Fruit fly (Drosophila melanogaster) whole organism, embryonic: Measurements from ENCODE around the gene Snx6.
A peak's percentile ranks its signal among the peaks of the same experiment; 100 is the strongest.

Experiments
- Adf1 ChIP-seq: fragments of 200-800 bp; sonication (Bioruptor generic); IDR thresholded peaks from 2 replicates; pipeline ENCODE4 v1.3.6; 2022; ENCODE audit warnings: missing biosample characterization, missing genetic modification characterization
- Blimp-1 ChIP-seq: fragments of 200-800 bp; sonication (Bioruptor generic); optimal IDR thresholded peaks from 3 replicates; lab custom pipeline; 2018; ENCODE audit warnings: missing biosample characterization, missing genetic modification characterization, mild to moderate bottlenecking, moderate library complexity, missing genetic modification reagents
- C15 ChIP-seq: fragments of 200-800 bp; sonication (Bioruptor generic); IDR thresholded peaks from 3 replicates; pipeline ENCODE4 v1.3.6; 2022; ENCODE audit warnings: missing biosample characterization, missing genetic modification characterization
- CG10565 ChIP-seq: fragments of 200-800 bp; sonication (Bioruptor generic); optimal IDR thresholded peaks from 3 replicates; lab custom pipeline; 2016; ENCODE audit warnings: missing biosample characterization, mild to moderate bottlenecking, missing genetic modification characterization
- CG10959 ChIP-seq: fragments of 200-800 bp; sonication (Bioruptor generic); IDR thresholded peaks from 2 replicates; pipeline ENCODE4 v1.3.6; 2022; ENCODE audit warnings: missing biosample characterization, missing genetic modification characterization
- CG11456 ChIP-seq: fragments of 200-800 bp; sonication (Bioruptor generic); IDR thresholded peaks from 3 replicates; pipeline ENCODE4 v1.3.6; 2022; ENCODE audit warnings: missing biosample characterization, missing genetic modification characterization
- CG12104 ChIP-seq: fragments of 200-800 bp; sonication (Bioruptor generic); optimal IDR thresholded peaks from 3 replicates; lab custom pipeline; 2016; ENCODE audit warnings: missing biosample characterization, missing genetic modification characterization
- CG1233 ChIP-seq: fragments of 200-800 bp; sonication (Bioruptor generic); optimal IDR thresholded peaks from 4 replicates; lab custom pipeline; 2018; ENCODE audit warnings: missing biosample characterization, mild to moderate bottlenecking, missing genetic modification characterization
- CG12942 ChIP-seq: fragments of 200-800 bp; sonication (Bioruptor generic); optimal IDR thresholded peaks from 3 replicates; lab custom pipeline; 2016; ENCODE audit warnings: missing biosample characterization, missing genetic modification characterization
- CG15601 ChIP-seq: fragments of 200-800 bp; sonication (Bioruptor generic); optimal IDR thresholded peaks from 3 replicates; lab custom pipeline; 2019; ENCODE audit warnings: missing biosample characterization, mild to moderate bottlenecking, missing genetic modification characterization, moderate library complexity
- CG18476 ChIP-seq: fragments of 200-800 bp; sonication (Bioruptor generic); optimal IDR thresholded peaks from 2 replicates; lab custom pipeline; 2016; ENCODE audit warnings: missing biosample characterization, mild to moderate bottlenecking, missing genetic modification characterization
- CG18599 ChIP-seq: fragments of 200-800 bp; sonication (Bioruptor generic); optimal IDR thresholded peaks from 3 replicates; lab custom pipeline; 2017; ENCODE audit warnings: missing biosample characterization, missing genetic modification characterization, mild to moderate bottlenecking, moderate library complexity, missing genetic modification reagents
- CG2712 ChIP-seq: fragments of 200-800 bp; optimal IDR thresholded peaks from 3 replicates; lab custom pipeline; 2019; ENCODE audit warnings: missing biosample characterization, mild to moderate bottlenecking, missing genetic modification characterization, moderate library complexity
- CG30431 ChIP-seq: fragments of 200-800 bp; sonication (Bioruptor generic); optimal IDR thresholded peaks from 2 replicates; lab custom pipeline; 2017; ENCODE audit warnings: missing biosample characterization, missing genetic modification characterization
- CG31365 ChIP-seq: fragments of 200-800 bp; sonication (Bioruptor generic); optimal IDR thresholded peaks from 2 replicates; lab custom pipeline; 2018; ENCODE audit warnings: missing biosample characterization, mild to moderate bottlenecking, missing genetic modification characterization
- CG3407 ChIP-seq: fragments of 200-800 bp; sonication (Bioruptor generic); optimal IDR thresholded peaks from 2 replicates; lab custom pipeline; 2018; ENCODE audit warnings: missing biosample characterization, mild to moderate bottlenecking, missing genetic modification characterization
- CG34224 ChIP-seq: fragments of 200-800 bp; sonication (Bioruptor generic); IDR thresholded peaks from 3 replicates; pipeline ENCODE4 v1.3.6; 2022; ENCODE audit warnings: missing biosample characterization, missing genetic modification characterization; ENCODE audit not compliant: partially characterized antibody
- CG43689 ChIP-seq: fragments of 200-800 bp; sonication (Bioruptor generic); IDR thresholded peaks from 2 replicates; pipeline ENCODE4 v1.3.6; 2022; ENCODE audit warnings: missing biosample characterization, missing genetic modification characterization
- CG6175 ChIP-seq: fragments of 200-800 bp; sonication (Bioruptor generic); IDR thresholded peaks from 3 replicates; pipeline ENCODE4 v1.3.6; 2022; ENCODE audit warnings: missing biosample characterization, missing genetic modification characterization
- CG7271 ChIP-seq: fragments of 200-800 bp; sonication (Bioruptor generic); optimal IDR thresholded peaks from 2 replicates; lab custom pipeline; 2018; ENCODE audit warnings: missing biosample characterization, mild to moderate bottlenecking, missing genetic modification characterization, moderate library complexity
- CG7786 ChIP-seq: fragments of 200-800 bp; sonication (Bioruptor generic); optimal IDR thresholded peaks from 2 replicates; lab custom pipeline; 2016; ENCODE audit warnings: missing biosample characterization, missing genetic modification characterization
- CG9215 ChIP-seq: fragments of 200-800 bp; sonication (Bioruptor generic); IDR thresholded peaks from 2 replicates; pipeline ENCODE4 v1.3.6; 2022; ENCODE audit warnings: missing biosample characterization, missing genetic modification characterization
- CTCF ChIP-seq: fragments of 200-800 bp; sonication (Bioruptor generic); optimal IDR thresholded peaks from 2 replicates; lab custom pipeline; 2017; ENCODE audit warnings: missing biosample characterization, mild to moderate bottlenecking, missing genetic modification characterization, moderate library complexity
- Lpt ChIP-seq: fragments of >200 bp; optimal IDR thresholded peaks from 2 replicates; lab custom pipeline; 2018; ENCODE audit warnings: missing biosample characterization, missing genetic modification characterization
- MTF-1 ChIP-seq: fragments of 200-800 bp; sonication (Bioruptor generic); optimal IDR thresholded peaks from 2 replicates; lab custom pipeline; 2018; ENCODE audit warnings: missing biosample characterization, mild to moderate bottlenecking, missing genetic modification characterization, borderline replicate concordance
- Max ChIP-seq: fragments of 200-800 bp; sonication (Bioruptor generic); optimal IDR thresholded peaks from 2 replicates; lab custom pipeline; 2016; ENCODE audit warnings: missing biosample characterization, mild to moderate bottlenecking, missing genetic modification characterization
- Mrtf ChIP-seq: fragments of 200-800 bp; sonication (Bioruptor generic); IDR thresholded peaks from 3 replicates; pipeline ENCODE4 v1.3.6; 2022; ENCODE audit warnings: missing biosample characterization, missing genetic modification characterization
- NC2α ChIP-seq: fragments of 200-800 bp; sonication (Bioruptor generic); optimal IDR thresholded peaks from 2 replicates; lab custom pipeline; 2016; ENCODE audit warnings: missing biosample characterization, missing genetic modification characterization
- Trl ChIP-seq, 3 experiments: fragments of >200 bp in 2 of 3; fragments of 200-800 bp in 1 of 3; sonication (Bioruptor generic) in 1 of 3; optimal IDR thresholded peaks; 2 replicates in 1 of 3; 3 replicates in 2 of 3; lab custom pipeline; 2016 to 2017; ENCODE audit warnings: missing biosample characterization in 1 of 3, missing genetic modification characterization in 1 of 3
- al ChIP-seq: fragments of 200-800 bp; sonication (Bioruptor generic); IDR thresholded peaks from 2 replicates; pipeline ENCODE4 v1.3.6; 2022; ENCODE audit warnings: missing biosample characterization, missing genetic modification characterization
- ara ChIP-seq: fragments of 200-800 bp; sonication (Bioruptor generic); IDR thresholded peaks from 2 replicates; pipeline ENCODE4 v1.3.6; 2022; ENCODE audit warnings: missing biosample characterization, missing genetic modification characterization
- az2 ChIP-seq: fragments of 200-800 bp; sonication (Bioruptor generic); optimal IDR thresholded peaks from 3 replicates; lab custom pipeline; 2016; ENCODE audit warnings: missing biosample characterization, missing genetic modification characterization
- bigmax ChIP-seq: fragments of 200-800 bp; sonication (Bioruptor generic); optimal IDR thresholded peaks from 2 replicates; lab custom pipeline; 2018; ENCODE audit warnings: missing biosample characterization, mild to moderate bottlenecking, missing genetic modification characterization
- dimm ChIP-seq: fragments of 200-800 bp; sonication (Bioruptor generic); IDR thresholded peaks from 2 replicates; pipeline ENCODE4 v1.3.6; 2022; ENCODE audit warnings: missing biosample characterization, missing genetic modification characterization
- disco-r ChIP-seq: fragments of 200-800 bp; sonication (Bioruptor generic); optimal IDR thresholded peaks from 2 replicates; lab custom pipeline; 2016; ENCODE audit warnings: missing biosample characterization, missing genetic modification characterization
- dm ChIP-seq: fragments of 200-800 bp; sonication (Bioruptor generic); optimal IDR thresholded peaks from 3 replicates; lab custom pipeline; 2016; ENCODE audit warnings: missing biosample characterization, missing genetic modification characterization
- dmrt11E ChIP-seq: fragments of 200-800 bp; sonication (Bioruptor generic); optimal IDR thresholded peaks from 3 replicates; lab custom pipeline; 2018; ENCODE audit warnings: missing biosample characterization, mild to moderate bottlenecking, missing genetic modification characterization, moderate library complexity
- eve ChIP-seq, 2 experiments: fragments of >200 bp; optimal IDR thresholded peaks; 2 replicates each; lab custom pipeline; 2017; ENCODE audit warnings: missing biosample characterization in 2 of 2, missing genetic modification characterization in 2 of 2
- gsb ChIP-seq: fragments of 200-800 bp; sonication (Bioruptor generic); IDR thresholded peaks from 2 replicates; pipeline ENCODE4 v1.3.6; 2022; ENCODE audit warnings: missing biosample characterization, missing genetic modification characterization
- hbn ChIP-seq: fragments of 200-800 bp; sonication (Bioruptor generic); IDR thresholded peaks from 2 replicates; pipeline ENCODE4 v1.3.6; 2022; ENCODE audit warnings: missing biosample characterization, missing genetic modification characterization; ENCODE audit not compliant: partially characterized antibody
- maf-S ChIP-seq: fragments of 200-800 bp; sonication (Bioruptor generic); optimal IDR thresholded peaks from 2 replicates; lab custom pipeline; 2016; ENCODE audit warnings: missing biosample characterization, missing genetic modification characterization
- onecut ChIP-seq: fragments of 200-800 bp; sonication (Bioruptor generic); IDR thresholded peaks from 2 replicates; pipeline ENCODE4 v1.3.6; 2022; ENCODE audit warnings: missing biosample characterization, missing genetic modification characterization
- p53 ChIP-seq: fragments of 200-800 bp; sonication (Bioruptor generic); optimal IDR thresholded peaks from 2 replicates; lab custom pipeline; 2016; ENCODE audit warnings: missing biosample characterization, missing genetic modification characterization
- pan ChIP-seq, 4 experiments: fragments of >200 bp in 3 of 4; fragments of 200-800 bp in 1 of 4; sonication (Bioruptor generic) in 1 of 4; optimal IDR thresholded peaks in 3 of 4; IDR thresholded peaks in 1 of 4; 2 replicates each; pipeline versions ENCODE4 v1.3.6 to Lab custom; 2017 to 2022; ENCODE audit warnings: missing biosample characterization in 2 of 4, missing genetic modification characterization in 2 of 4, mixed read lengths in 1 of 4
- pzg ChIP-seq: fragments of 200-800 bp; sonication (Bioruptor generic); optimal IDR thresholded peaks from 3 replicates; lab custom pipeline; 2018; ENCODE audit warnings: missing biosample characterization, mild to moderate bottlenecking, missing genetic modification characterization, moderate library complexity
- repo ChIP-seq: fragments of 200-800 bp; sonication (Bioruptor generic); optimal IDR thresholded peaks from 2 replicates; lab custom pipeline; 2016; ENCODE audit warnings: missing biosample characterization, missing genetic modification characterization
- sens-2 ChIP-seq: fragments of 200-800 bp; sonication (Bioruptor generic); IDR thresholded peaks from 2 replicates; pipeline ENCODE4 v1.3.6; 2022; ENCODE audit warnings: missing biosample characterization, missing genetic modification characterization
- ssp ChIP-seq: fragments of 200-800 bp; sonication (Bioruptor generic); IDR thresholded peaks from 2 replicates; pipeline ENCODE4 v1.3.6; 2022; ENCODE audit warnings: missing biosample characterization, missing genetic modification characterization
- stwl ChIP-seq: fragments of 200-800 bp; sonication (Bioruptor generic); optimal IDR thresholded peaks from 3 replicates; lab custom pipeline; 2018; ENCODE audit warnings: missing biosample characterization, mild to moderate bottlenecking, missing genetic modification characterization, moderate library complexity
- unpg ChIP-seq: fragments of 200-800 bp; sonication (Bioruptor generic); optimal IDR thresholded peaks from 3 replicates; lab custom pipeline; 2018; ENCODE audit warnings: missing biosample characterization, mild to moderate bottlenecking, missing genetic modification characterization, moderate library complexity
- wdn ChIP-seq: fragments of 200-800 bp; sonication (Bioruptor generic); IDR thresholded peaks from 2 replicates; pipeline ENCODE4 v1.3.6; 2022; ENCODE audit warnings: missing biosample characterization, missing genetic modification characterization
- z ChIP-seq: fragments of 200-800 bp; sonication (Bioruptor generic); IDR thresholded peaks from 3 replicates; pipeline ENCODE4 v1.3.6; 2022; ENCODE audit warnings: missing biosample characterization, missing genetic modification characterization

The Snx6 gene

dm6 chr2L:8211070-8211469, 9.5 kb downstream of the Snx6 start, which contains the start of gene Ssb-c31a (continued):
- no peak for TF ChIP-seq CG43689 (GFP tag; lab: Robert Waterston, UW)
- TF ChIP-seq CG12942 (GFP tag; lab: Kevin White, UChicago), result peak; percentile 45
- TF ChIP-seq dimm, result no peak
- no peak for TF ChIP-seq Lpt (GFP tag; lab: Kevin White, UChicago)
- TF ChIP-seq CG31365 (tag; lab: Kevin White, UChicago), result no peak
- peak; percentile 15; the same call in 1 of the 2 replicates for TF ChIP-seq Adf1 (GFP tag; lab: Robert Waterston, UW)
- TF ChIP-seq disco-r (GFP tag; lab: Kevin White, UChicago), result no peak
- TF ChIP-seq CG15601 (tag; lab: Kevin White, UChicago), result peak; percentile 46
- TF ChIP-seq wdn, result no peak
- no peak for TF ChIP-seq ara (GFP tag; lab: Robert Waterston, UW)
- TF ChIP-seq CG12104, result peak; percentile 39
- peak; percentile 58 for TF ChIP-seq pzg
- TF ChIP-seq CG1233, result peak; percentile 31
- no peak for TF ChIP-seq CTCF (GFP tag; lab: Kevin White, UChicago)
- TF ChIP-seq CG18599, result peak; percentile 46
- TF ChIP-seq CG10959 (GFP tag; lab: Robert Waterston, UW), result no peak
- no peak for TF ChIP-seq z
- no peak for TF ChIP-seq CG10565 (GFP tag; lab: Kevin White, UChicago)
- peak; percentile 42; the same call in 1 of the 2 replicates for TF ChIP-seq al (GFP tag; lab: Robert Waterston, UW)
- TF ChIP-seq maf-S (GFP tag; lab: Kevin White, UChicago), result peak; percentile 51
- no peak for TF ChIP-seq Trl (optimal IDR thresholded peaks at IDR 0.05; lab: Kevin White, UChicago)
- TF ChIP-seq Trl (GFP tag; optimal IDR thresholded peaks at IDR 0.05; lab: Kevin White, UChicago), result peak; percentile 63
- peak; percentile 49 for TF ChIP-seq CG18476
- TF ChIP-seq MTF-1 (GFP tag; lab: Kevin White, UChicago), result no peak
- peak; percentile 67 for TF ChIP-seq Max
- peak; percentile 77 for TF ChIP-seq CG34224 (GFP tag; lab: Robert Waterston, UW)
- TF ChIP-seq dmrt11E (tag; lab: Kevin White, UChicago), result peak; percentile 42
- TF ChIP-seq hbn (GFP tag; lab: Robert Waterston, UW), result peak; percentile 74
- TF ChIP-seq Mrtf, result no peak
- peak; percentile 11 for TF ChIP-seq CG7271 (tag; lab: Kevin White, UChicago)
- no peak for TF ChIP-seq sens-2 (GFP tag; lab: Robert Waterston, UW)
- TF ChIP-seq pan (optimal IDR thresholded peaks at IDR 0.05; lab: Kevin White, UChicago), result no peak
- no peak for TF ChIP-seq pan (GFP tag; optimal IDR thresholded peaks at IDR 0.05 in 1 of 2, IDR thresholded peaks at IDR 0.05 in 1 of 2)
- peak; percentile 36 for TF ChIP-seq p53
- peak; percentile 60 for TF ChIP-seq CG2712 (tag; lab: Kevin White, UChicago)
- peak; percentile 18 for TF ChIP-seq CG3407 (GFP tag; lab: Kevin White, UChicago)
- no peak for TF ChIP-seq C15
- no peak for TF ChIP-seq bigmax (GFP tag; lab: Kevin White, UChicago)
- TF ChIP-seq dm (GFP tag; lab: Kevin White, UChicago), result peak; percentile 20
- TF ChIP-seq ssp (GFP tag; lab: Robert Waterston, UW), result no peak
- TF ChIP-seq CG9215 (GFP tag; lab: Robert Waterston, UW), result peak; percentile 57
- TF ChIP-seq gsb (GFP tag; lab: Robert Waterston, UW), result no peak
- no peak for TF ChIP-seq CG11456
- TF ChIP-seq unpg (GFP tag; lab: Kevin White, UChicago), result peak; percentile 38
- peak; percentile 30 for TF ChIP-seq Blimp-1 (GFP tag; lab: Kevin White, UChicago)
- TF ChIP-seq stwl (tag; lab: Kevin White, UChicago), result peak; percentile 82
- TF ChIP-seq CG7786 (GFP tag; lab: Kevin White, UChicago), result peak; percentile 53
- TF ChIP-seq CG30431, result no peak
- peak; percentile 88 for TF ChIP-seq onecut
- TF ChIP-seq az2, result peak; percentile 46
- peak; percentile 22 for TF ChIP-seq repo (GFP tag; lab: Kevin White, UChicago)
- TF ChIP-seq eve (GFP tag; optimal IDR thresholded peaks at IDR 0.05; lab: Kevin White, UChicago), result no peak
- TF ChIP-seq NC2α (GFP tag; lab: Kevin White, UChicago), result no peak
- no peak for TF ChIP-seq CG6175 (GFP tag; lab: Robert Waterston, UW)
